Worm (Caenorhabditis elegans) whole organism, L4 larva: Measurements from ENCODE around the gene cyp-34A2.
"Not testable (repeated sequence)": the region's sequence is repeated elsewhere in the genome, so short reads cannot be mapped to it uniquely, and the experiment has no call there.

Experiments
- F10B5.3 ChIP-seq: sonication (generic microtip); optimal IDR thresholded peaks from 2 replicates; lab custom pipeline; 2016; ENCODE audit warnings: mild to moderate bottlenecking, missing genetic modification characterization, missing compliant biosample characterization
- T26A8.4 ChIP-seq: fragments of 200-800 bp; sonication (Bioruptor generic); IDR thresholded peaks from 2 replicates; pipeline ENCODE4 v1.3.6; 2022; ENCODE audit warnings: missing genetic modification characterization, missing compliant biosample characterization
- Y105C5A.15 ChIP-seq: fragments of 200-800 bp; sonication (Bioruptor generic); IDR thresholded peaks from 2 replicates; pipeline ENCODE4 v1.3.6; 2022; ENCODE audit warnings: missing genetic modification characterization, missing compliant biosample characterization
- ZK337.2 ChIP-seq: fragments of 200-800 bp; sonication (Bioruptor generic); IDR thresholded peaks from 2 replicates; pipeline ENCODE4 v1.3.6; 2022; ENCODE audit warnings: missing genetic modification reagents, missing genetic modification characterization, missing compliant biosample characterization
- attf-4 ChIP-seq: sonication (generic microtip); optimal IDR thresholded peaks from 3 replicates; lab custom pipeline; 2017; ENCODE audit warnings: missing biosample characterization, missing genetic modification characterization
- ceh-20 ChIP-seq: fragments of 200-800 bp; sonication (Bioruptor generic); IDR thresholded peaks from 2 replicates; pipeline ENCODE4 v1.3.6; 2022; ENCODE audit warnings: missing genetic modification reagents, missing genetic modification characterization, missing compliant biosample characterization
- ceh-82 ChIP-seq: sonication (generic microtip); optimal IDR thresholded peaks from 2 replicates; lab custom pipeline; 2017; ENCODE audit warnings: missing biosample characterization, missing genetic modification characterization
- dmd-9 ChIP-seq: fragments of 200-800 bp; sonication (Bioruptor generic); IDR thresholded peaks from 2 replicates; pipeline ENCODE4 v1.3.6; 2022; ENCODE audit warnings: missing genetic modification reagents, missing genetic modification characterization, missing compliant biosample characterization
- egl-43 ChIP-seq: fragments of 200-800 bp; sonication (Bioruptor generic); IDR thresholded peaks from 2 replicates; pipeline ENCODE4 v1.3.6; 2022; ENCODE audit warnings: missing genetic modification reagents, missing genetic modification characterization, missing compliant biosample characterization
- gei-8 ChIP-seq: fragments of 200-800 bp; sonication (Bioruptor generic); optimal IDR thresholded peaks from 2 replicates; lab custom pipeline; 2018; ENCODE audit warnings: mild to moderate bottlenecking, missing genetic modification characterization, missing compliant biosample characterization
- hlh-11 ChIP-seq: fragments of 200-800 bp; sonication (Bioruptor generic); optimal IDR thresholded peaks from 2 replicates; lab custom pipeline; 2018; ENCODE audit warnings: mild to moderate bottlenecking, missing genetic modification characterization, missing compliant biosample characterization
- hlh-30 ChIP-seq: sonication (generic microtip); optimal IDR thresholded peaks from 2 replicates; lab custom pipeline; 2017; ENCODE audit warnings: antibody characterized with exemption, mild to moderate bottlenecking, missing genetic modification characterization, missing compliant biosample characterization; ENCODE audit not compliant: insufficient read depth
- lin-1 ChIP-seq: fragments of 200-800 bp; sonication (Bioruptor generic); IDR thresholded peaks from 2 replicates; pipeline ENCODE4 v1.3.6; 2022; ENCODE audit warnings: missing genetic modification reagents, missing genetic modification characterization, missing compliant biosample characterization
- lin-38 ChIP-seq: fragments of 200-800 bp; sonication (Bioruptor generic); IDR thresholded peaks from 2 replicates; pipeline ENCODE4 v1.3.6; 2022; ENCODE audit warnings: missing genetic modification reagents, missing genetic modification characterization, missing compliant biosample characterization
- lin-39 ChIP-seq: fragments of 150-350 bp; optimal IDR thresholded peaks from 2 replicates; lab custom pipeline; 2014; ENCODE audit warnings: missing biosample characterization, missing genetic modification reagents, missing genetic modification characterization
- lsy-2 ChIP-seq, 2 experiments: fragments of 150-350 bp in 1 of 2; sonication (generic microtip) in 1 of 2; optimal IDR thresholded peaks; 2 replicates each; lab custom pipeline; 2014 to 2017; ENCODE audit warnings: missing biosample characterization in 2 of 2, missing genetic modification characterization in 2 of 2
- madf-5 ChIP-seq, 2 experiments: fragments of 200-800 bp; sonication (Bioruptor generic); IDR thresholded peaks; 2 replicates each; pipeline ENCODE4 v1.3.6; 2022; ENCODE audit warnings: missing compliant biosample characterization in 2 of 2, missing genetic modification characterization in 2 of 2
- madf-9 ChIP-seq: fragments of 200-800 bp; sonication (Bioruptor generic); conservative IDR thresholded peaks from 2 replicates; pipeline ENCODE4 v1.3.6; 2022; ENCODE audit warnings: missing genetic modification reagents, missing genetic modification characterization, missing compliant biosample characterization
- mdl-1 ChIP-seq, 2 experiments: fragments of 150-350 bp in 1 of 2; sonication (generic microtip) in 1 of 2; optimal IDR thresholded peaks; 2 replicates each; lab custom pipeline; 2014 to 2017; ENCODE audit warnings: missing biosample characterization in 2 of 2, missing genetic modification characterization in 2 of 2
- nhr-237 ChIP-seq: sonication (generic microtip); optimal IDR thresholded peaks from 2 replicates; lab custom pipeline; 2017; ENCODE audit warnings: missing biosample characterization, missing genetic modification characterization
- nhr-25 ChIP-seq: sonication (generic microtip); optimal IDR thresholded peaks from 2 replicates; lab custom pipeline; 2017; ENCODE audit warnings: missing genetic modification characterization, mild to moderate bottlenecking, missing compliant biosample characterization, antibody characterized with exemption, moderate library complexity, borderline replicate concordance; ENCODE audit not compliant: insufficient read depth
- nhr-48 ChIP-seq: sonication (generic microtip); optimal IDR thresholded peaks from 2 replicates; lab custom pipeline; 2016; ENCODE audit warnings: mild to moderate bottlenecking, missing genetic modification characterization, missing compliant biosample characterization
- php-3 ChIP-seq: fragments of 200-800 bp; sonication (Bioruptor generic); IDR thresholded peaks from 2 replicates; pipeline ENCODE4 v1.3.6; 2022; ENCODE audit warnings: missing genetic modification reagents, missing genetic modification characterization, missing compliant biosample characterization
- rbr-2 ChIP-seq: sonication (generic microtip); optimal IDR thresholded peaks from 2 replicates; lab custom pipeline; 2016; ENCODE audit warnings: missing genotype, missing genetic modification characterization, missing compliant biosample characterization
- set-16 ChIP-seq: fragments of 200-800 bp; sonication (Bioruptor generic); IDR thresholded peaks from 2 replicates; pipeline ENCODE4 v1.3.6; 2022; ENCODE audit warnings: missing genetic modification reagents, missing genetic modification characterization, missing compliant biosample characterization
- tag-97 ChIP-seq: fragments of 200-800 bp; sonication (Bioruptor generic); IDR thresholded peaks from 2 replicates; pipeline ENCODE4 v1.3.6; 2022; ENCODE audit warnings: missing genetic modification characterization, missing compliant biosample characterization
- unc-62 ChIP-seq, 3 experiments: fragments of 150-350 bp in 1 of 3; sonication (generic microtip); optimal IDR thresholded peaks in 2 of 3; peaks in 1 of 3; 1 replicate in 1 of 3; 2 replicates in 2 of 3; lab custom pipeline; 2014 to 2017; ENCODE audit warnings: missing biosample characterization in 3 of 3, missing genetic modification characterization in 3 of 3, missing genetic modification reagents in 3 of 3, missing genotype in 1 of 3
- zfp-3 ChIP-seq: fragments of 200-800 bp; sonication (Bioruptor generic); conservative IDR thresholded peaks from 2 replicates; pipeline ENCODE4 v1.3.6; 2022; ENCODE audit warnings: missing genetic modification reagents, missing genetic modification characterization, missing compliant biosample characterization

Gene cyp-34A2

ce11 chrV:15268302-15268701 is 22.6 kb downstream of the cyp-34A2 start, which contains the start of gene srw-22:
Gene srw-22, plus strand, starts transcription at chrV:15268602.
- peak in 1 of 2 experiments; percentile 56 for TF ChIP-seq unc-62 (GFP tag; optimal IDR thresholded peaks at IDR 0.05 in 1 of 2; lab: Kevin White, UChicago)
- no peak for TF ChIP-seq unc-62 (tag; optimal IDR thresholded peaks at IDR 0.05; lab: Kevin White, UChicago)
- TF ChIP-seq nhr-237 (tag; lab: Kevin White, UChicago) = no peak
- TF ChIP-seq, all 104 proteins: peak for 1

- TF ChIP-seq nhr-237 (tag; lab: Kevin White, UChicago) (no peak), Y105C5A.15 (GFP tag; lab: Robert Waterston, UW) (no peak), egl-43 (GFP tag; lab: Robert Waterston, UW) (no peak), ceh-20 (GFP tag; lab: Robert Waterston, UW) (no peak), lin-39 (tag; lab: Kevin White, UChicago) (no peak), set-16 (no peak)
- TF ChIP-seq, all 104 proteins: peak for 0
Measured at ce11 chrV:15267405-15267804, 23.5 kb downstream of the cyp-34A2 start, which contains the start of gene T10H4.13. Gene T10H4.13, minus strand, starts transcription at chrV:15267505.

ce11 chrV:15265814-15266213 is 25.1 kb downstream of the cyp-34A2 start, which contains the start of gene M01B2.13:
Gene M01B2.13, minus strand, starts transcription at chrV:15265914.
- no peak for TF ChIP-seq ceh-82 (tag; lab: Kevin White, UChicago)
- no peak for TF ChIP-seq dmd-9 (GFP tag; lab: Robert Waterston, UW)
- TF ChIP-seq, all 104 proteins: peak for 0

- TF ChIP-seq T26A8.4 (GFP tag; lab: Robert Waterston, UW) (no peak), Y105C5A.15 (GFP tag; lab: Robert Waterston, UW) (no peak), rbr-2 (tag; lab: Kevin White, UChicago) (no peak), egl-43 (GFP tag; lab: Robert Waterston, UW) (no peak), lsy-2 (tag; optimal IDR thresholded peaks at IDR 0.05; lab: Kevin White, UChicago) (no peak), mdl-1 (tag; optimal IDR thresholded peaks at IDR 0.05; lab: Kevin White, UChicago) (no peak), nhr-48 (tag; lab: Kevin White, UChicago) (no peak), ZK337.2 (GFP tag; lab: Robert Waterston, UW) (no peak), madf-9 (GFP tag; lab: Robert Waterston, UW) (no peak), zfp-3 (no peak), attf-4 (no peak), gei-8 (no peak), php-3 (GFP tag; lab: Robert Waterston, UW) (no peak), hlh-30 (tag; lab: Kevin White, UChicago) (no peak)
Measured at ce11 chrV:15264131-15264530, 26.8 kb downstream of the cyp-34A2 start, which contains the start of gene M01B2.12. Gene M01B2.12, minus strand, starts transcription at chrV:15264231.

- TF ChIP-seq nhr-25, F10B5.3, hlh-11 (tag; lab: Kevin White, UChicago): not testable (repeated sequence)
Measured at ce11 chrV:15262336-15262735, 28.6 kb downstream of the cyp-34A2 start, which contains the start of gene M01B2.10. Gene M01B2.10, minus strand, starts transcription at chrV:15262436.

DNA sequence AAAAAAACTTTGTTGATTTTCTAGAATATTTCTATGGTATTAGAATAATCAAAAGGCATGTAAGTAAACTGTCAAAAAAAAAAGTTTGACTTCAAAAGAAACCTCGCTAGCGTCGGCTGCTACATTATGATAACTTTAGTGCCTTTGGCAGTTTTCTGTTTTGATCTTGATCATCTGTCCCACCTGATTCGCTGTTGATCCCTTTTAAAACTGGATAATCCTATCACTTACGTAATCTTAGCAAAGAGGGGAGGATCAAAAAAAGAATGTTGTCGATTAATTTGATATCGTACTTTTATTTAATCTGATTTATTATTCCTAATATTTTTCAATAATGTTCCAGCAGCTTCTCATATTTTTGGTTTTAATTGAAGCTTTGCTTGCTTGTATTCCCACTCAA is 31.0 kb downstream of the cyp-34A2 start, which contains the start of gene M01B2.8:
M01B2.8 (plus strand) TSS at position 301 of the 400 bp plus-strand sequence.
- TF ChIP-seq mdl-1 (tag; optimal IDR thresholded peaks at IDR 0.05; lab: Kevin White, UChicago) = no peak
- TF ChIP-seq tag-97 (GFP tag; lab: Robert Waterston, UW) = no peak
- no peak for TF ChIP-seq madf-5 (GFP tag; IDR thresholded peaks at IDR 0.05; lab: Robert Waterston, UW)
- no peak for TF ChIP-seq lin-38 (GFP tag; lab: Robert Waterston, UW)
- no peak for TF ChIP-seq lin-1 (GFP tag; lab: Robert Waterston, UW)
